Worm (Caenorhabditis elegans) whole organism, late embryonic: ENCODE results near the gene C06G4.4.

ENCODE experiments used
- C38D4.7 ChIP-seq: fragments of 200-800 bp; sonication (Bioruptor generic); optimal IDR thresholded peaks from 2 replicates; lab custom pipeline; 2018; ENCODE audit warnings: mild to moderate bottlenecking, missing genetic modification characterization, moderate library complexity, missing compliant biosample characterization
- F13H6.1 ChIP-seq: sonication (generic microtip); optimal IDR thresholded peaks from 2 replicates; lab custom pipeline; 2016; ENCODE audit warnings: missing genetic modification characterization, missing compliant biosample characterization
- Y22D7AL.16 ChIP-seq: sonication (generic microtip); optimal IDR thresholded peaks from 2 replicates; lab custom pipeline; 2016; ENCODE audit warnings: missing genetic modification characterization, missing compliant biosample characterization
- ahr-1 ChIP-seq: sonication (generic microtip); optimal IDR thresholded peaks from 2 replicates; lab custom pipeline; 2016; ENCODE audit warnings: missing genetic modification characterization, missing compliant biosample characterization
- ama-1 ChIP-seq: fragments of 150-350 bp; optimal IDR thresholded peaks from 2 replicates; lab custom pipeline; 2014
- ceh-14 ChIP-seq: sonication (generic microtip); optimal IDR thresholded peaks from 2 replicates; lab custom pipeline; 2016; ENCODE audit warnings: missing genotype, missing genetic modification characterization, missing compliant biosample characterization
- ceh-19 ChIP-seq: fragments of 200-800 bp; sonication (Bioruptor generic); optimal IDR thresholded peaks from 2 replicates; lab custom pipeline; 2018; ENCODE audit warnings: mild to moderate bottlenecking, missing genetic modification characterization, missing compliant biosample characterization
- ceh-2 ChIP-seq: sonication (generic microtip); optimal IDR thresholded peaks from 2 replicates; lab custom pipeline; 2016; ENCODE audit warnings: missing genotype, missing genetic modification characterization, missing compliant biosample characterization
- ceh-45 ChIP-seq: fragments of 200-800 bp; sonication (Bioruptor generic); IDR thresholded peaks from 2 replicates; pipeline ENCODE4 v1.3.6; 2022; ENCODE audit warnings: missing genetic modification reagents, missing genetic modification characterization, missing compliant biosample characterization
- ceh-48 ChIP-seq: sonication (generic microtip); optimal IDR thresholded peaks from 2 replicates; lab custom pipeline; 2016; ENCODE audit warnings: missing genetic modification characterization, inconsistent platforms, missing compliant biosample characterization
- ceh-9 ChIP-seq: sonication (generic microtip); optimal IDR thresholded peaks from 2 replicates; lab custom pipeline; 2016; ENCODE audit warnings: mild to moderate bottlenecking, missing genetic modification characterization, inconsistent platforms, missing compliant biosample characterization
- dmd-4 ChIP-seq: sonication (generic microtip); optimal IDR thresholded peaks from 2 replicates; lab custom pipeline; 2016; ENCODE audit warnings: borderline replicate concordance, missing genetic modification characterization, missing compliant biosample characterization
- elt-2 ChIP-seq: sonication (generic microtip); optimal IDR thresholded peaks from 2 replicates; lab custom pipeline; 2016; ENCODE audit warnings: missing genetic modification reagents, missing genetic modification characterization, missing compliant biosample characterization
- ets-4 ChIP-seq: sonication (generic microtip); optimal IDR thresholded peaks from 2 replicates; lab custom pipeline; 2016; ENCODE audit warnings: missing genetic modification characterization, missing compliant biosample characterization
- eyg-1 ChIP-seq: sonication (generic microtip); optimal IDR thresholded peaks from 2 replicates; lab custom pipeline; 2016; ENCODE audit warnings: missing genotype, missing genetic modification characterization, missing compliant biosample characterization
- fax-1 ChIP-seq: sonication (generic microtip); optimal IDR thresholded peaks from 2 replicates; lab custom pipeline; 2016; ENCODE audit warnings: missing genotype, missing genetic modification characterization, missing compliant biosample characterization
- gmeb-2 ChIP-seq: sonication (generic microtip); optimal IDR thresholded peaks from 2 replicates; lab custom pipeline; 2016; ENCODE audit warnings: missing genetic modification characterization, inconsistent platforms, missing compliant biosample characterization
- hlh-13 ChIP-seq: fragments of 200-800 bp; sonication (Bioruptor generic); optimal IDR thresholded peaks from 2 replicates; lab custom pipeline; 2018; ENCODE audit warnings: mild to moderate bottlenecking, missing genetic modification characterization, missing compliant biosample characterization
- hlh-6 ChIP-seq: sonication (generic microtip); optimal IDR thresholded peaks from 2 replicates; lab custom pipeline; 2016; ENCODE audit warnings: missing genotype, missing genetic modification characterization, missing compliant biosample characterization
- hlh-8 ChIP-seq: sonication (generic microtip); optimal IDR thresholded peaks from 2 replicates; lab custom pipeline; 2016; ENCODE audit warnings: missing genotype, missing genetic modification characterization, missing compliant biosample characterization
- lim-6 ChIP-seq: sonication (generic microtip); optimal IDR thresholded peaks from 2 replicates; lab custom pipeline; 2016; ENCODE audit warnings: missing genetic modification characterization, missing compliant biosample characterization
- lin-11 ChIP-seq: fragments of 200-800 bp; sonication (Bioruptor generic); optimal IDR thresholded peaks from 2 replicates; lab custom pipeline; 2018; ENCODE audit warnings: mild to moderate bottlenecking, missing genetic modification characterization, missing compliant biosample characterization
- nfya-1 ChIP-seq: sonication (generic microtip); optimal IDR thresholded peaks from 2 replicates; lab custom pipeline; 2017; ENCODE audit warnings: missing genetic modification characterization, mild to moderate bottlenecking, missing compliant biosample characterization, antibody characterized with exemption, moderate library complexity
- nhr-11 ChIP-seq: fragments of 150-350 bp; optimal IDR thresholded peaks from 2 replicates; lab custom pipeline; 2014; ENCODE audit warnings: missing biosample characterization, missing genetic modification characterization
- odd-2 ChIP-seq: sonication (generic microtip); optimal IDR thresholded peaks from 2 replicates; lab custom pipeline; 2017; ENCODE audit warnings: antibody characterized with exemption, mild to moderate bottlenecking, missing genetic modification characterization, missing compliant biosample characterization
- pat-9 ChIP-seq: fragments of 200-800 bp; sonication (Bioruptor generic); optimal IDR thresholded peaks from 2 replicates; lab custom pipeline; 2018; ENCODE audit warnings: mild to moderate bottlenecking, missing genetic modification characterization, moderate library complexity, missing compliant biosample characterization
- pax-1 ChIP-seq: fragments of 150-350 bp; optimal IDR thresholded peaks from 2 replicates; lab custom pipeline; 2014; ENCODE audit warnings: missing biosample characterization, missing genetic modification characterization
- pqm-1 ChIP-seq: sonication (generic microtip); optimal IDR thresholded peaks from 2 replicates; lab custom pipeline; 2016; ENCODE audit warnings: missing genetic modification characterization, missing compliant biosample characterization
- rnt-1 ChIP-seq: sonication (generic microtip); optimal IDR thresholded peaks from 2 replicates; lab custom pipeline; 2016; ENCODE audit warnings: missing genetic modification characterization, missing compliant biosample characterization
- sox-4 ChIP-seq: sonication (generic microtip); optimal IDR thresholded peaks from 2 replicates; lab custom pipeline; 2017; ENCODE audit warnings: mild to moderate bottlenecking, missing genetic modification characterization, inconsistent platforms, missing compliant biosample characterization
- tbx-2 ChIP-seq: sonication (generic microtip); optimal IDR thresholded peaks from 2 replicates; lab custom pipeline; 2016; ENCODE audit warnings: missing genetic modification characterization, missing compliant biosample characterization
- ttx-3 ChIP-seq: sonication (generic microtip); optimal IDR thresholded peaks from 2 replicates; lab custom pipeline; 2016; ENCODE audit warnings: missing genetic modification reagents, missing genetic modification characterization, missing compliant biosample characterization
- unc-55 ChIP-seq: sonication (generic microtip); optimal IDR thresholded peaks from 2 replicates; lab custom pipeline; 2017; ENCODE audit warnings: missing biosample characterization, missing genetic modification reagents, missing genetic modification characterization
- zip-5 ChIP-seq: sonication (generic microtip); optimal IDR thresholded peaks from 2 replicates; lab custom pipeline; 2016; ENCODE audit warnings: missing genetic modification characterization, missing compliant biosample characterization
- ztf-16 ChIP-seq: sonication (generic microtip); optimal IDR thresholded peaks from 2 replicates; lab custom pipeline; 2017; ENCODE audit warnings: missing genetic modification characterization, missing compliant biosample characterization

C06G4.4 gene

DNA sequence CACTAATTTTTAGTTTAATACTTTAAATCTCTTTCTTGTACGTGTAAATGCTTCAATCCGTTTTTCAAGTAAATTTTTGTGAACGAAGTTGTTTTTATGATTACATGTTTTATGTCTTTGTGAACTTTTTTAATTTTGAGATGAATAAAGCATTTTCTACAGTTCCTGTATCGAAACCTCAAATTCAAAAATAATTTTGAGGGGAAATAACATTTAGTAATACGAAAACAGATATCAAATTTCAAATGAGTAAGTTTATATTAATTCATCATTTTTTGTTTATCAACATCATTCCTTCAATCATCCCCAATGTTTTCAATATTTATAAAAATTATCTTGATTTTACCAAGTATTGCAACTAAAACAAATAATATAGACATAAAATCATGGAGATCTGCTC is 40.1 kb downstream of the C06G4.4 start, which contains the start of gene C29E4.10:
TSS of gene C29E4.10 (plus strand) at position 301 of the 400 bp plus-strand sequence.
- TF ChIP-seq tbx-2 (no peak), sox-4 (no peak), dmd-4 (tag; lab: Kevin White, UChicago) (no peak), ceh-45 (GFP tag; lab: Robert Waterston, UW) (no peak), pat-9 (tag; lab: Kevin White, UChicago) (no peak), ttx-3 (no peak), elt-2 (tag; lab: Kevin White, UChicago) (no peak), unc-55 (GFP tag; lab: Kevin White, UChicago) (no peak), Y22D7AL.16 (tag; lab: Kevin White, UChicago) (no peak), gmeb-2 (no peak), ceh-48 (tag; lab: Kevin White, UChicago) (no peak), eyg-1 (tag; lab: Kevin White, UChicago) (no peak), fax-1 (no peak), hlh-6 (tag; lab: Kevin White, UChicago) (no peak), lim-6 (tag; lab: Kevin White, UChicago) (no peak), rnt-1 (no peak), ceh-19 (GFP tag; lab: Kevin White, UChicago) (no peak), lin-11 (tag; lab: Kevin White, UChicago) (no peak), ama-1 (lab: Kevin White, UChicago) (no peak)

DNA sequence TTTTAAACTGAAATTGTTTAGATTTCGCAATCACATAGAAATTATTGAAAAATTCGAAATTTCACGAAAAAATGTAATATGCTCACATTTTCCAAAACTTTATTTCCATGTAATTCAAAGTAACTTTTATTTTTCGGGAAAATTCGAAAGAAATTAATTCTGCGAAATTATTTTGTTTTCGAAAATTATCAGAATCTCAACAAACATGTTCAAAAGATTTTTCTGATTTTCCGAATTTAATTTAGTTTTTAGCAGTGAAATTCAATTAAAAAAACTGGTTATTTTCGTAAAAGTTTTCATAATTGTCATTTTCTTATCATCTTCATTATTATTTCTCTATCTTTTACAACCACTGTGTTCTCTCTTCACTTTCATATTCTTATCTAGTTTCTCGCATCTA is 44.4 kb downstream of the C06G4.4 start, which contains the start of gene ran-2:
TSS of gene ran-2 (plus strand) at position 301 of the 400 bp plus-strand sequence.
- no peak for TF ChIP-seq odd-2 (tag; lab: Kevin White, UChicago)
- no peak for TF ChIP-seq nhr-11 (tag; lab: Kevin White, UChicago)
- no peak for TF ChIP-seq pax-1
- TF ChIP-seq sox-4, result no peak
- no peak for TF ChIP-seq pqm-1 (tag; lab: Kevin White, UChicago)
- TF ChIP-seq C38D4.7 (GFP tag; lab: Kevin White, UChicago), result no peak
- no peak for TF ChIP-seq ahr-1
- no peak for TF ChIP-seq ceh-9 (tag; lab: Kevin White, UChicago)
- no peak for TF ChIP-seq ceh-2 (tag; lab: Kevin White, UChicago)
- TF ChIP-seq zip-5 (tag; lab: Kevin White, UChicago), result no peak
- TF ChIP-seq ceh-14 (tag; lab: Kevin White, UChicago), result no peak
- TF ChIP-seq F13H6.1 (tag; lab: Kevin White, UChicago), result no peak
- no peak for TF ChIP-seq ztf-16 (tag; lab: Kevin White, UChicago)
- TF ChIP-seq lim-6 (tag; lab: Kevin White, UChicago), result no peak
- no peak for TF ChIP-seq ets-4 (tag; lab: Kevin White, UChicago)

DNA sequence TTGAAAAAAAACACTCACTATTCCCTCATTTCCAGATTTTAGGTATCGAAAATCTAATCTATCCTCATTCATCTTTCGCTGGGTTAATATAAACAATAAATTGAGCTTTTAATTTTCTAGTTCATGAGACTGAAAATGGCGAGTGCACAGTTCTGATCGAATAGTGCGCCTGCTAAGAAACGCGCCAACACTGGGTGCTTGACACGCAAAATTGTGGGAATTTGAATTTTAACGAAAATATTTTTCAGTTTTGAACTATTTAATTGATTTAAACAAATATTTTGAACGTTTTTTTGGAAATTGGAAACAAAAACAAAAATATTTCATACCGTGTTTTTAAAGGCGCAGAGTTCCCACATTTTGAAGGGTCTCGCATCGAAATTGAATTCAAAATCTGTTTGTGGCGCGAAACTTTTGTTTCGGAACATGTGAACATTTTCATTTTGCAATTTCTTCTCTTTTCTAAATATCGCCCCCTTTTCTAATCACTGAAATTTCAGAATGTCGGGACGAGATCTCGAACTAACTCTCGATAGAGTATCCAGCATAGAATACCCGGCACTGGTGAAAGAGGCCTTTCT is 49.0 kb downstream of the C06G4.4 start, which contains the start of the genes C29E4.13 and npp-15:
TSS of gene C29E4.13 (minus strand) at position 169 of the 581 bp plus-strand sequence.
TSS of gene npp-15 (plus strand) at position 495 of the 581 bp plus-strand sequence.
- TF ChIP-seq F13H6.1 (tag; lab: Kevin White, UChicago), result no peak
- no peak for TF ChIP-seq ttx-3
- no peak for TF ChIP-seq hlh-13 (GFP tag; lab: Kevin White, UChicago)
- no peak for TF ChIP-seq hlh-8 (tag; lab: Kevin White, UChicago)
- TF ChIP-seq nfya-1 (tag; lab: Kevin White, UChicago), result peak; percentile 20
